Fruit fly (Drosophila melanogaster) whole organism, embryonic: Measurements from ENCODE around the gene CG7101.
A peak's percentile ranks its signal among the peaks of the same experiment; 100 is the strongest.

ENCODE experiments used
- CG11085 ChIP-seq: fragments of 200-800 bp; sonication (Bioruptor generic); IDR thresholded peaks from 2 replicates; pipeline ENCODE4 v1.3.6; 2022; ENCODE audit warnings: missing biosample characterization, missing genetic modification characterization
- CG11093 ChIP-seq: fragments of 200-800 bp; sonication (Bioruptor generic); IDR thresholded peaks from 3 replicates; pipeline ENCODE4 v1.3.6; 2022; ENCODE audit warnings: missing biosample characterization, missing genetic modification characterization
- CG11247 ChIP-seq: fragments of 200-800 bp; sonication (Bioruptor generic); IDR thresholded peaks from 2 replicates; pipeline ENCODE4 v1.3.6; 2022; ENCODE audit warnings: missing biosample characterization, missing genetic modification characterization
- CG11456 ChIP-seq: fragments of 200-800 bp; sonication (Bioruptor generic); IDR thresholded peaks from 3 replicates; pipeline ENCODE4 v1.3.6; 2022; ENCODE audit warnings: missing biosample characterization, missing genetic modification characterization
- CG14710 ChIP-seq: fragments of 200-800 bp; sonication (Bioruptor generic); optimal IDR thresholded peaks from 3 replicates; lab custom pipeline; 2019; ENCODE audit warnings: missing biosample characterization, mild to moderate bottlenecking, missing genetic modification characterization, moderate library complexity
- CG15514 ChIP-seq: fragments of 200-800 bp; sonication (Bioruptor generic); optimal IDR thresholded peaks from 3 replicates; lab custom pipeline; 2017; ENCODE audit warnings: missing biosample characterization, missing genetic modification characterization, mild to moderate bottlenecking, moderate library complexity, missing genetic modification reagents
- CG1603 ChIP-seq: fragments of 200-800 bp; sonication (Bioruptor generic); optimal IDR thresholded peaks from 2 replicates; lab custom pipeline; 2019; ENCODE audit warnings: missing biosample characterization, mild to moderate bottlenecking, missing genetic modification characterization, moderate library complexity
- CG1832 ChIP-seq: fragments of 200-800 bp; sonication (Bioruptor generic); optimal IDR thresholded peaks from 2 replicates; lab custom pipeline; 2017; ENCODE audit warnings: missing biosample characterization, mild to moderate bottlenecking, missing genetic modification characterization, inconsistent platforms
- CG32532 ChIP-seq: fragments of 200-800 bp; sonication (Bioruptor generic); IDR thresholded peaks from 2 replicates; pipeline ENCODE4 v1.3.6; 2022; ENCODE audit warnings: missing biosample characterization, missing genetic modification characterization
- CG3281 ChIP-seq: fragments of 200-800 bp; sonication (Bioruptor generic); optimal IDR thresholded peaks from 3 replicates; lab custom pipeline; 2017; ENCODE audit warnings: missing biosample characterization, mild to moderate bottlenecking, missing genetic modification characterization
- CG3407 ChIP-seq: fragments of 200-800 bp; sonication (Bioruptor generic); optimal IDR thresholded peaks from 2 replicates; lab custom pipeline; 2018; ENCODE audit warnings: missing biosample characterization, mild to moderate bottlenecking, missing genetic modification characterization
- CG34422 ChIP-seq: fragments of 200-800 bp; sonication (Bioruptor generic); IDR thresholded peaks from 3 replicates; pipeline ENCODE4 v1.3.6; 2022; ENCODE audit warnings: missing biosample characterization, missing genetic modification characterization
- CG4617 ChIP-seq: fragments of 200-800 bp; sonication (Bioruptor generic); optimal IDR thresholded peaks from 3 replicates; lab custom pipeline; 2016; ENCODE audit warnings: missing biosample characterization, missing genetic modification characterization, borderline replicate concordance
- CG6175 ChIP-seq: fragments of 200-800 bp; sonication (Bioruptor generic); IDR thresholded peaks from 3 replicates; pipeline ENCODE4 v1.3.6; 2022; ENCODE audit warnings: missing biosample characterization, missing genetic modification characterization
- CG6272 ChIP-seq: fragments of 200-800 bp; sonication (Bioruptor generic); IDR thresholded peaks from 2 replicates; pipeline ENCODE4 v1.3.6; 2022; ENCODE audit warnings: missing biosample characterization, missing genetic modification characterization
- CG6791 ChIP-seq: fragments of 200-800 bp; sonication (Bioruptor generic); IDR thresholded peaks from 3 replicates; pipeline ENCODE4 v1.3.6; 2022; ENCODE audit warnings: missing biosample characterization, missing genetic modification characterization; ENCODE audit not compliant: partially characterized antibody
- CG7357 ChIP-seq: fragments of 200-800 bp; sonication (Bioruptor generic); IDR thresholded peaks from 3 replicates; pipeline ENCODE4 v1.3.6; 2022; ENCODE audit warnings: missing biosample characterization, missing genetic modification characterization
- CG7745 ChIP-seq: fragments of 200-800 bp; sonication (Bioruptor generic); optimal IDR thresholded peaks from 2 replicates; lab custom pipeline; 2018; ENCODE audit warnings: missing biosample characterization, mild to moderate bottlenecking, missing genetic modification characterization, moderate library complexity
- CG7839 ChIP-seq: fragments of 200-800 bp; sonication (Bioruptor generic); optimal IDR thresholded peaks from 3 replicates; lab custom pipeline; 2018; ENCODE audit warnings: missing biosample characterization, mild to moderate bottlenecking, missing genetic modification characterization, moderate library complexity
- CG7928 ChIP-seq: fragments of 200-800 bp; sonication (Bioruptor generic); optimal IDR thresholded peaks from 2 replicates; lab custom pipeline; 2017; ENCODE audit warnings: missing biosample characterization, mild to moderate bottlenecking, missing genetic modification characterization
- Dad ChIP-seq: fragments of 200-800 bp; sonication (Bioruptor generic); optimal IDR thresholded peaks from 3 replicates; lab custom pipeline; 2016; ENCODE audit warnings: missing biosample characterization, missing genetic modification characterization
- Dek ChIP-seq: fragments of 200-800 bp; sonication (Bioruptor generic); optimal IDR thresholded peaks from 3 replicates; lab custom pipeline; 2019; ENCODE audit warnings: missing biosample characterization, mild to moderate bottlenecking, missing genetic modification characterization, moderate library complexity
- Dip3 ChIP-seq: fragments of 200-800 bp; sonication (Bioruptor generic); optimal IDR thresholded peaks from 3 replicates; lab custom pipeline; 2016; ENCODE audit warnings: missing biosample characterization, missing genetic modification characterization
- Dll ChIP-seq: fragments of 200-800 bp; sonication (Bioruptor generic); IDR thresholded peaks from 4 replicates; pipeline ENCODE4 v1.3.6; 2022; ENCODE audit warnings: missing biosample characterization, missing genetic modification characterization; ENCODE audit not compliant: partially characterized antibody
- E2f2 ChIP-seq: fragments of 200-800 bp; sonication (Bioruptor generic); IDR thresholded peaks from 2 replicates; pipeline ENCODE4 v1.3.6; 2022; ENCODE audit warnings: missing biosample characterization, missing genetic modification characterization
- Lhr ChIP-seq: fragments of 200-800 bp; sonication (Bioruptor generic); optimal IDR thresholded peaks from 3 replicates; lab custom pipeline; 2017; ENCODE audit warnings: mild to moderate bottlenecking, missing biosample characterization, missing genetic modification reagents, missing genetic modification characterization
- Nf-YC ChIP-seq: fragments of 200-800 bp; optimal IDR thresholded peaks from 3 replicates; lab custom pipeline; 2019; ENCODE audit warnings: missing biosample characterization, mild to moderate bottlenecking, missing genetic modification characterization, moderate library complexity
- Opbp ChIP-seq: fragments of 200-800 bp; sonication (Bioruptor generic); IDR thresholded peaks from 3 replicates; pipeline ENCODE4 v1.3.6; 2022; ENCODE audit warnings: missing biosample characterization, missing genetic modification characterization; ENCODE audit not compliant: partially characterized antibody
- Scr ChIP-seq: fragments of 200-800 bp; sonication (Bioruptor generic); IDR thresholded peaks from 2 replicates; pipeline ENCODE4 v1.3.6; 2022; ENCODE audit warnings: missing biosample characterization, missing genetic modification characterization; ENCODE audit not compliant: partially characterized antibody
- Six4 ChIP-seq: fragments of 200-800 bp; sonication (Bioruptor generic); optimal IDR thresholded peaks from 2 replicates; lab custom pipeline; 2016; ENCODE audit warnings: missing biosample characterization, missing genetic modification characterization
- aop ChIP-seq: fragments of 200-800 bp; sonication (Bioruptor generic); IDR thresholded peaks from 2 replicates; pipeline ENCODE4 v1.3.6; 2022; ENCODE audit warnings: missing biosample characterization, missing genetic modification characterization
- az2 ChIP-seq: fragments of 200-800 bp; sonication (Bioruptor generic); optimal IDR thresholded peaks from 3 replicates; lab custom pipeline; 2016; ENCODE audit warnings: missing biosample characterization, missing genetic modification characterization
- bcd ChIP-seq: fragments of 200-800 bp; sonication (Bioruptor generic); optimal IDR thresholded peaks from 2 replicates; lab custom pipeline; 2017; ENCODE audit warnings: missing biosample characterization, mild to moderate bottlenecking, missing genetic modification characterization
- br ChIP-seq: fragments of >200 bp; optimal IDR thresholded peaks from 2 replicates; lab custom pipeline; 2017
- bsh ChIP-seq, 2 experiments: fragments of 200-800 bp; sonication (Bioruptor generic); optimal IDR thresholded peaks; 2 replicates each; lab custom pipeline; 2017 to 2018; ENCODE audit warnings: mild to moderate bottlenecking in 2 of 2, missing biosample characterization in 2 of 2, missing genetic modification characterization in 2 of 2, moderate library complexity in 1 of 2
- cas ChIP-seq: fragments of 200-800 bp; sonication (Bioruptor generic); IDR thresholded peaks from 2 replicates; pipeline ENCODE4 v1.3.6; 2022; ENCODE audit warnings: missing biosample characterization, missing genetic modification characterization
- cato ChIP-seq: fragments of 200-800 bp; sonication (Bioruptor generic); optimal IDR thresholded peaks from 2 replicates; lab custom pipeline; 2016; ENCODE audit warnings: missing biosample characterization, missing genetic modification characterization, borderline replicate concordance
- dan ChIP-seq: fragments of 200-800 bp; sonication (Bioruptor generic); IDR thresholded peaks from 2 replicates; pipeline ENCODE4 v1.3.6; 2022; ENCODE audit warnings: missing biosample characterization, missing genetic modification characterization
- dati ChIP-seq: fragments of 200-800 bp; sonication (Bioruptor generic); IDR thresholded peaks from 2 replicates; pipeline ENCODE4 v1.3.6; 2022; ENCODE audit warnings: missing biosample characterization, missing genetic modification characterization
- ewg ChIP-seq: fragments of 200-800 bp; sonication (Bioruptor generic); optimal IDR thresholded peaks from 3 replicates; lab custom pipeline; 2017; ENCODE audit warnings: mild to moderate bottlenecking, missing biosample characterization, missing genetic modification reagents, missing genetic modification characterization
- gcm2 ChIP-seq: fragments of 200-800 bp; sonication (Bioruptor generic); optimal IDR thresholded peaks from 2 replicates; lab custom pipeline; 2016; ENCODE audit warnings: missing biosample characterization, missing genetic modification characterization
- gt ChIP-seq: fragments of 200-800 bp; sonication (Bioruptor generic); IDR thresholded peaks from 2 replicates; pipeline ENCODE4 v1.3.6; 2022; ENCODE audit warnings: missing biosample characterization, missing genetic modification characterization
- lov ChIP-seq, 2 experiments: fragments of 200-800 bp in 1 of 2; fragments of >200 bp in 1 of 2; sonication (Bioruptor generic) in 1 of 2; IDR thresholded peaks in 1 of 2; optimal IDR thresholded peaks in 1 of 2; 2 replicates in 1 of 2; 3 replicates in 1 of 2; pipeline versions ENCODE4 v1.3.6 to Lab custom; 2017 to 2022; ENCODE audit warnings: missing biosample characterization in 1 of 2, missing genetic modification characterization in 1 of 2
- pho ChIP-seq: fragments of 200-800 bp; sonication (Bioruptor generic); optimal IDR thresholded peaks from 2 replicates; lab custom pipeline; 2016; ENCODE audit warnings: missing biosample characterization, missing genetic modification characterization
- schlank ChIP-seq: fragments of 200-800 bp; sonication (Bioruptor generic); optimal IDR thresholded peaks from 2 replicates; lab custom pipeline; 2018; ENCODE audit warnings: missing biosample characterization, mild to moderate bottlenecking, missing genetic modification characterization
- sim ChIP-seq: fragments of 200-800 bp; sonication (Bioruptor generic); IDR thresholded peaks from 2 replicates; pipeline ENCODE4 v1.3.6; 2022; ENCODE audit warnings: missing biosample characterization, missing genetic modification characterization
- so ChIP-seq: fragments of 200-800 bp; sonication (Bioruptor generic); IDR thresholded peaks from 3 replicates; pipeline ENCODE4 v1.3.6; 2022; ENCODE audit warnings: missing biosample characterization, missing genetic modification characterization
- sug ChIP-seq: fragments of 200-800 bp; optimal IDR thresholded peaks from 2 replicates; lab custom pipeline; 2019; ENCODE audit warnings: missing biosample characterization, mild to moderate bottlenecking, missing genetic modification characterization, moderate library complexity
- tin ChIP-seq: fragments of 200-800 bp; sonication (Bioruptor generic); optimal IDR thresholded peaks from 3 replicates; lab custom pipeline; 2016; ENCODE audit warnings: missing biosample characterization, missing genetic modification characterization
- unc-4 ChIP-seq: fragments of 200-800 bp; sonication (Bioruptor generic); IDR thresholded peaks from 2 replicates; pipeline ENCODE4 v1.3.6; 2022; ENCODE audit warnings: missing biosample characterization, missing genetic modification characterization; ENCODE audit not compliant: partially characterized antibody
- z ChIP-seq: fragments of 200-800 bp; sonication (Bioruptor generic); IDR thresholded peaks from 3 replicates; pipeline ENCODE4 v1.3.6; 2022; ENCODE audit warnings: missing biosample characterization, missing genetic modification characterization

CG7101 gene

dm6 chrX:18857916-18858315 is 27.5 kb downstream of the CG7101 start, which contains the start of gene Usp39 (continued):
- TF ChIP-seq CG15514 (GFP tag; lab: Kevin White, UChicago): peak; percentile 56
- TF ChIP-seq cato (GFP tag; lab: Kevin White, UChicago): no peak
- no peak for TF ChIP-seq dati (GFP tag; lab: Robert Waterston, UW)
- TF ChIP-seq cas (GFP tag; lab: Robert Waterston, UW): no peak
- TF ChIP-seq CG34422 (GFP tag; lab: Robert Waterston, UW): peak; percentile 76
- no peak for TF ChIP-seq Nf-YC (tag; lab: Kevin White, UChicago)
- TF ChIP-seq CG4617: peak; percentile 12
- no peak for TF ChIP-seq z
- no peak for TF ChIP-seq sim (GFP tag; lab: Robert Waterston, UW)
- TF ChIP-seq Opbp (GFP tag; lab: Robert Waterston, UW): 0 out of 3 replicates have a peak, but pooled peaks have one; percentile 21
- TF ChIP-seq CG7357 (GFP tag; lab: Robert Waterston, UW): peak; percentile 99
- TF ChIP-seq gcm2 (GFP tag; lab: Kevin White, UChicago): no peak
- no peak for TF ChIP-seq bcd (GFP tag; lab: Kevin White, UChicago)
- no peak for TF ChIP-seq CG7928 (GFP tag; lab: Kevin White, UChicago)
- no peak for TF ChIP-seq dan (GFP tag; lab: Robert Waterston, UW)
- no peak for TF ChIP-seq schlank (tag; lab: Kevin White, UChicago)
- no peak for TF ChIP-seq CG3407 (GFP tag; lab: Kevin White, UChicago)
- no peak for TF ChIP-seq CG7745 (tag; lab: Kevin White, UChicago)
- no peak for TF ChIP-seq CG11093
- 0 out of 2 replicates have a peak, but pooled peaks have one; percentile 23 for TF ChIP-seq CG32532 (GFP tag; lab: Robert Waterston, UW)
- no peak for TF ChIP-seq so (GFP tag; lab: Robert Waterston, UW)
- no peak for TF ChIP-seq Dip3
- peak; percentile 56 for TF ChIP-seq Scr (GFP tag; lab: Robert Waterston, UW)
- peak; percentile 54 for TF ChIP-seq Dll (GFP tag; lab: Robert Waterston, UW)
- TF ChIP-seq Dek: no peak
- TF ChIP-seq sug (tag; lab: Kevin White, UChicago): no peak
- TF ChIP-seq CG11456 (GFP tag; lab: Robert Waterston, UW): peak; percentile 46; the same call in 1 of the 3 replicates
- TF ChIP-seq Six4 (GFP tag; lab: Kevin White, UChicago): no peak
- no peak for TF ChIP-seq CG6272
- no peak for TF ChIP-seq lov (optimal IDR thresholded peaks at IDR 0.05; lab: Kevin White, UChicago)
- no peak for TF ChIP-seq lov (GFP tag; IDR thresholded peaks at IDR 0.05; lab: Robert Waterston, UW)
- TF ChIP-seq CG6791: peak; percentile 82
- no peak for TF ChIP-seq aop
- no peak for TF ChIP-seq tin
- no peak for TF ChIP-seq CG1832 (GFP tag; lab: Kevin White, UChicago)
- peak; percentile 46; the same call in 1 of the 2 replicates for TF ChIP-seq unc-4 (GFP tag; lab: Robert Waterston, UW)
- peak in 1 of 2 experiments; percentile 33 for TF ChIP-seq bsh (GFP tag; optimal IDR thresholded peaks at IDR 0.05; lab: Kevin White, UChicago)
- peak; percentile 68 for TF ChIP-seq CG14710 (tag; lab: Kevin White, UChicago)
- peak; percentile 31 for TF ChIP-seq az2 (GFP tag; lab: Kevin White, UChicago)
- no peak for TF ChIP-seq CG6175 (GFP tag; lab: Robert Waterston, UW)
- TF ChIP-seq br (lab: Kevin White, UChicago): no peak
- TF ChIP-seq ewg (GFP tag; lab: Kevin White, UChicago): no peak
- no peak for TF ChIP-seq pho (GFP tag; lab: Kevin White, UChicago)
- TF ChIP-seq CG7839: no peak
- TF ChIP-seq gt: no peak
- TF ChIP-seq E2f2 (GFP tag; lab: Robert Waterston, UW): no peak; the same call in 1 of the 2 replicates
- TF ChIP-seq CG1603 (tag; lab: Kevin White, UChicago): no peak
- TF ChIP-seq Dad (GFP tag; lab: Kevin White, UChicago): no peak
- no peak for TF ChIP-seq CG3281 (GFP tag; lab: Kevin White, UChicago)
- no peak for TF ChIP-seq Lhr (GFP tag; lab: Kevin White, UChicago)
- TF ChIP-seq CG11247 (GFP tag; lab: Robert Waterston, UW): no peak
- no peak for TF ChIP-seq CG11085 (GFP tag; lab: Robert Waterston, UW)
